Worm (Caenorhabditis elegans): ENCODE data around the gene arrd-8.

DNA sequence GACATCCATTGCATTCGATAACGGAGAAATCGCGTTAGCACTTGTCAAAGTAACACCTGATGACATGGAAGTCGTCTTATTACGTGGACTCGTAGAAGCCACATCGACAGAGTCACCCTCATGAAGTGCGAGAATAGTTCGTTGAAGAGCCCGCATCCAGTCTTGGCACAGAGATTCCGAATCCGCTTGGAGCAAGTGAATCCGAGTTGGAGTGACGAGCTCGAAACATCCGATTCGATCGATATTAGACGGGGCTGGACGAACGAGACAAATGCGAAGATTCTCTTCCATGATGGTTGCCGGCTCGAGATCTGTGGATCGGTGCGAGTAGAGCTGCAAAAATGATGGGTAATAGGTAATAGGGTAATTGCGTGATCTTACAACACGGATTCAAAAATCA, 12.4 kb downstream of the arrd-8 start:
- TF ChIP-seq zip-4 (GFP tag; optimal IDR thresholded peaks at IDR 0.05) (no peak), ama-1 (optimal IDR thresholded peaks at IDR 0.05) (no peak), nhr-28 (tag; optimal IDR thresholded peaks at IDR 0.05) (no peak), skn-1 (tag; optimal IDR thresholded peaks at IDR 0.05) (no peak), vab-15 (tag; optimal IDR thresholded peaks at IDR 0.05) (no peak), lin-15B (tag; optimal IDR thresholded peaks at IDR 0.05) (no peak), pqm-1 (tag; optimal IDR thresholded peaks at IDR 0.05) (no peak), ztf-11 (tag; optimal IDR thresholded peaks at IDR 0.05) (no peak)

Measured in whole organism, L1 larva.